Fruit fly (Drosophila melanogaster): ENCODE measurements around the gene DIP-beta.

DNA sequence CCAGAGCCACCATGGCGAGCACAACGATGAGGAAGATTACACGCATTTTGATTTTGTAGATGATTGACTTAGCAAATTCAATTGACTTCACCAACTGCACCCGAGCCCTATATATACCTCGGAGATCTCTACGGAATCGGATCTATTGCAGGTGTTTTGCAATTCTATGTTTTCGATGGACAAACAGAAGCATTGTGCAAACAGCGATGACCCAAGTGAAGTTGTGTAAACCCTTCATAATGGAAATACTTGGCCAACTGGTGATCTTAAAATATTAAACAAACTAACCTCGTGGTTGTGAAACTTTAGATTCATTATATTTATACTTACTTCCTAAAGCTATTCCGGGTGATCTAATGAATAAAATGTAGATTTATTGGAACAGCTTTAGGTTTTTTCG, 54.9 kb downstream of the DIP-beta start, which contains the start of gene whe:
- no peak for TF ChIP-seq stc (GFP tag; IDR thresholded peaks at IDR 0.05)
- TF ChIP-seq yki (optimal IDR thresholded peaks at IDR 0.05), result no peak
- no peak for TF ChIP-seq CG15601 (tag; optimal IDR thresholded peaks at IDR 0.05)
- no peak for TF ChIP-seq hbn (GFP tag; IDR thresholded peaks at IDR 0.05; ENCODE audit: partially characterized antibody)
- no peak for TF ChIP-seq Doc3 (GFP tag; IDR thresholded peaks at IDR 0.05; ENCODE audit: partially characterized antibody)
- TF ChIP-seq salm (tag; optimal IDR thresholded peaks at IDR 0.05), result no peak
- TF ChIP-seq CG6854 (GFP tag; optimal IDR thresholded peaks at IDR 0.05), result no peak
- no peak for TF ChIP-seq CG6272 (GFP tag; IDR thresholded peaks at IDR 0.05)

Measured in whole organism, embryonic.